Worm (Caenorhabditis elegans) whole organism, L3 larva: Measurements from ENCODE around the gene T07A5.7.

Source experiments
- ama-1 ChIP-seq: fragments of 150-350 bp; optimal IDR thresholded peaks from 2 replicates; lab custom pipeline; 2018
- daf-12 ChIP-seq: fragments of 150-350 bp; optimal IDR thresholded peaks from 2 replicates; lab custom pipeline; 2014; ENCODE audit warnings: missing biosample characterization, missing genetic modification reagents, missing genetic modification characterization
- fkh-10 ChIP-seq: sonication (generic microtip); optimal IDR thresholded peaks from 2 replicates; lab custom pipeline; 2017; ENCODE audit warnings: missing biosample characterization, missing genetic modification reagents, missing genetic modification characterization
- nfya-1 ChIP-seq: sonication (generic microtip); optimal IDR thresholded peaks from 2 replicates; lab custom pipeline; 2017; ENCODE audit warnings: missing genetic modification characterization, mild to moderate bottlenecking, missing compliant biosample characterization, antibody characterized with exemption, moderate library complexity; ENCODE audit not compliant: insufficient read depth
- nhr-28 ChIP-seq: fragments of 150-350 bp; optimal IDR thresholded peaks from 2 replicates; lab custom pipeline; 2014; ENCODE audit warnings: missing biosample characterization, missing genetic modification characterization
- nhr-67 ChIP-seq: fragments of 150-350 bp; optimal IDR thresholded peaks from 2 replicates; lab custom pipeline; 2014; ENCODE audit warnings: missing biosample characterization, missing genetic modification characterization
- pha-4 ChIP-seq: fragments of 150-350 bp; optimal IDR thresholded peaks from 2 replicates; lab custom pipeline; 2014; ENCODE audit warnings: missing biosample characterization, missing genetic modification reagents, missing genetic modification characterization
- sea-2 ChIP-seq: fragments of 150-350 bp; sonication (generic microtip); optimal IDR thresholded peaks from 4 replicates; lab custom pipeline; 2014; ENCODE audit warnings: missing biosample characterization, missing genetic modification reagents, missing genetic modification characterization
- skn-1 ChIP-seq: fragments of 150-350 bp; optimal IDR thresholded peaks from 2 replicates; lab custom pipeline; 2014; ENCODE audit warnings: missing biosample characterization, missing genetic modification characterization
- snpc-4 ChIP-seq: fragments of 150-350 bp; optimal IDR thresholded peaks from 2 replicates; lab custom pipeline; 2014; ENCODE audit warnings: missing biosample characterization, missing genetic modification characterization
- unc-62 ChIP-seq: fragments of 150-350 bp; sonication (generic microtip); optimal IDR thresholded peaks from 4 replicates; lab custom pipeline; 2014; ENCODE audit warnings: missing biosample characterization, missing genetic modification reagents, missing genetic modification characterization
- zag-1 ChIP-seq: fragments of 150-350 bp; optimal IDR thresholded peaks from 2 replicates; lab custom pipeline; 2014; ENCODE audit warnings: missing biosample characterization, missing genetic modification characterization

DNA sequence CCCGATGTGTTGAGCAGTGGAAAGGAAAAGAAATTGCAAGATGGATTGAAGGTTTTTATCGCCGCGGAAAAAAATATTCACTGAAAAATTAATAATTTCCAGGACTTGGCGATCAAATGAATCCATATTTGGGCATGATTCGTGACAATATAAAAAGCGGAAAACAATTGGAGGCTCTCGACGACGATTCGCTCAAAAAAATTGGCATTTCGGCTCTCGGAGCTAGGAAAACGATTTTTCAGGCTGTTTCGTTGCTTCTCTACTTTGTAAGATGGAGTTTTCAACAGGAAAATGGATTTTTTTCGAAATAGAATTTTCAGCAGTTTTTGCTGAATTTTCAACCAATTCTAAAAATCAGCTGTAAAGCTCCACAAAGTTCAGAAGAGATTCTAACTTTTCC is 39.1 kb downstream of the T07A5.7 start:
- TF ChIP-seq fkh-10 (no peak), skn-1 (no peak), snpc-4 (no peak), zag-1 (tag; lab: Kevin White, UChicago) (no peak), ama-1 (lab: Kevin White, UChicago) (no peak), sea-2 (no peak), daf-12 (tag; lab: Kevin White, UChicago) (no peak), unc-62 (GFP tag; lab: Kevin White, UChicago) (no peak), nfya-1 (no peak), nhr-67 (tag; lab: Kevin White, UChicago) (no peak), nhr-28 (tag; lab: Kevin White, UChicago) (no peak), pha-4 (tag; lab: Kevin White, UChicago) (no peak)
